Fruit fly (Drosophila melanogaster) whole organism: ENCODE data around the gene CG13021.

Experiments used
- Dll ChIP-seq: fragments of >200 bp; optimal IDR thresholded peaks from 2 replicates; lab custom pipeline; 2017
- pan ChIP-seq: fragments of >200 bp; optimal IDR thresholded peaks from 2 replicates; lab custom pipeline; 2017

DNA sequence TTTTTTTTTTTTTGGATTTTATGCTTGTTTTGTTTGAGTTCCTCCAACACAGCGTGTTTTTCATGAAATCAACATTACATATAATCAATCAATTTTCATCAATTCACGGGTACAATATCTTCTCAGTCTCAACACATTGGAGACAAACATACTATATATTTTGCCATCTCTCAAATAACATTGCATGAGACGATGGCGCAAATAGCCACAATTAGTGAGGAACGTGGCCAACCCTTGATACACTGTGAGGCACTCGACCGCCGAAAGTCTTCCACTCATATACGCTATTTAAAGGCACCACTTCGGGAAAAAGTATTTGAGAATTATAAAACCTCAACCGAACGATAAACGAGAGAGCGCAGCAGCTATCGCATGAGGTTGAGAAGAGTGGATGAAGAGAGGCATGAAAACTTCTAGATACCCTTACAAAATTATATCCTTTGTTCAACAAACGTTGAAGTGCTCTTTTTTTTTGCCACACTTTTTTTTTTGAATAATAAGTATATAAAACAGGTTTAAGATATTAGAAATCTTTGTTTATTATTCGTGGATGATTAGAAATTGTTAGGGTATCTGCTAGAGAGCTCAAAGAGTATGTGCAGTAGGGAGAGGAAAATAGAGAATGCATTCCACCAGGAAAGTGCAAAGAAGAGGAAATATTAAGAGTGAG is 31.9 kb downstream of the CG13021 start:
- no peak for TF ChIP-seq Dll (lab: Kevin White, UChicago)
- no peak for TF ChIP-seq pan (lab: Kevin White, UChicago)
